Fruit fly (Drosophila melanogaster): ENCODE results near the gene CG8042.
A peak's percentile ranks its signal among the peaks of the same experiment; 100 is the strongest.

- TF ChIP-seq CG8119 (GFP tag; IDR thresholded peaks at IDR 0.05): no peak
- no peak for TF ChIP-seq CG4318 (GFP tag; optimal IDR thresholded peaks at IDR 0.05)
- TF ChIP-seq Blimp-1 (GFP tag; optimal IDR thresholded peaks at IDR 0.05): peak; percentile 13
- TF ChIP-seq acj6 (GFP tag; optimal IDR thresholded peaks at IDR 0.05): no peak
- TF ChIP-seq fd59A (GFP tag; optimal IDR thresholded peaks at IDR 0.05): no peak
Measured at dm6 chr3L:7960707-7961695, 13.8 kb downstream of the CG8042 start.

All from whole organism, prepupa.